Fruit fly (Drosophila melanogaster): ENCODE measurements around the gene ksh.

dm6 chrX:19461630-19462029, 33.2 kb downstream of the ksh start:
- TF ChIP-seq CTCF (optimal IDR thresholded peaks at IDR 0.05) (no peak), CG8478 (optimal IDR thresholded peaks at IDR 0.05) (no peak)

Measured in S2 (cell line).